Fruit fly (Drosophila melanogaster): ENCODE measurements around the gene Thor.

Thor gene

DNA sequence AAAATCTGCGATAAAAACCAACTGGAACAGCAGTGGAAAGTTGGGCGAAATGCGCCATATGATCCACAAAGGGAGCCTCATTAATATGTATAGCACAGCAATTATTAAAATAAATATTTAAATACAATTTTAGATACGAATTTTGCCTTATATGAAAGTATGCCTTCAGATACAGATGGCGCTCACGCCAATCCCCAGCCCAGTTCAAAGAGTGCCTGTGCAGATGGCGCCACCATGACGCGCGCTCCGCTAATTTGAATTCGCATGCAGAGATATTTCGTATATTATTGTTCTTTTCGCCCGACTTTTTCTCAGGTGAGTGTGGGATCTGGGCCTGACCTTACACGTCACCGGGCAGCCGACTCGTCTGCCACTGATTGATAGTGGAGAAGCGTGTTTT is 6.0 kb upstream of the Thor start, which contains the start of gene Pgant4 (continued):
- TF ChIP-seq wek (GFP tag; optimal IDR thresholded peaks at IDR 0.05): peak; percentile 18
- peak; percentile 39 for TF ChIP-seq CG30431 (GFP tag; optimal IDR thresholded peaks at IDR 0.05)
- peak; percentile 47 for TF ChIP-seq CG1233 (GFP tag; optimal IDR thresholded peaks at IDR 0.05)
- peak; percentile 53 for TF ChIP-seq CG1603 (tag; optimal IDR thresholded peaks at IDR 0.05)
- TF ChIP-seq gro (GFP tag; optimal IDR thresholded peaks at IDR 0.05): no peak
- no peak for TF ChIP-seq CG11398 (GFP tag; optimal IDR thresholded peaks at IDR 0.05)
- TF ChIP-seq CG17385 (GFP tag; optimal IDR thresholded peaks at IDR 0.05): no peak
- peak; percentile 57 for TF ChIP-seq CG30403 (GFP tag; optimal IDR thresholded peaks at IDR 0.05)
- peak; percentile 97 for TF ChIP-seq Dp (GFP tag; optimal IDR thresholded peaks at IDR 0.05)
- TF ChIP-seq HmgD (GFP tag; optimal IDR thresholded peaks at IDR 0.05): peak; percentile 1
- no peak for TF ChIP-seq en (GFP tag; optimal IDR thresholded peaks at IDR 0.05)
- TF ChIP-seq sd (tag; optimal IDR thresholded peaks at IDR 0.05): no peak
- peak; percentile 17 for TF ChIP-seq CG18764 (GFP tag; optimal IDR thresholded peaks at IDR 0.05)
- peak; percentile 52; the same call in 1 of the 3 replicates for TF ChIP-seq ase (GFP tag; IDR thresholded peaks at IDR 0.05)
- peak; percentile 25 for TF ChIP-seq CG2875 (GFP tag; optimal IDR thresholded peaks at IDR 0.05)
- peak; percentile 47 for TF ChIP-seq Bgb (GFP tag; IDR thresholded peaks at IDR 0.05; ENCODE audit: partially characterized antibody)
- TF ChIP-seq Dip3 (GFP tag; optimal IDR thresholded peaks at IDR 0.05): no peak
- TF ChIP-seq Rfx (GFP tag; IDR thresholded peaks at IDR 0.05): peak; percentile 88
- peak; percentile 38 for TF ChIP-seq CG17359 (tag; optimal IDR thresholded peaks at IDR 0.05)
- TF ChIP-seq eyg (GFP tag; optimal IDR thresholded peaks at IDR 0.05): no peak
- TF ChIP-seq bcd (GFP tag; optimal IDR thresholded peaks at IDR 0.05): peak; percentile 31
- no peak for TF ChIP-seq Sox102F (GFP tag; optimal IDR thresholded peaks at IDR 0.05)
- peak; percentile 65 for TF ChIP-seq CG5245 (GFP tag; optimal IDR thresholded peaks at IDR 0.05)
- TF ChIP-seq Atf6 (GFP tag; IDR thresholded peaks at IDR 0.05): peak; percentile 68
- no peak for TF ChIP-seq C15 (GFP tag; IDR thresholded peaks at IDR 0.05)
- TF ChIP-seq CG10209 (GFP tag; optimal IDR thresholded peaks at IDR 0.05): peak; percentile 37

dm6 chr2L:3475168-3475567 is 3.1 kb upstream of the Thor start:
- TF ChIP-seq D (optimal IDR thresholded peaks at IDR 0.05) (no peak), D (GFP tag; optimal IDR thresholded peaks at IDR 0.05) (no peak), CG13775 (GFP tag; optimal IDR thresholded peaks at IDR 0.05) (no peak), D19A (tag; optimal IDR thresholded peaks at IDR 0.05) (peak; percentile 30), CG15073 (GFP tag; optimal IDR thresholded peaks at IDR 0.05) (no peak)

dm6 chr2L:3475948-3476347 is 2.3 kb upstream of the Thor start:
- peak; percentile 76 for TF ChIP-seq HHEX (GFP tag; optimal IDR thresholded peaks at IDR 0.05)
- TF ChIP-seq al (GFP tag; IDR thresholded peaks at IDR 0.05): peak; percentile 46; the same call in 1 of the 2 replicates
- no peak for TF ChIP-seq nom (GFP tag; optimal IDR thresholded peaks at IDR 0.05)
- TF ChIP-seq abd-A (tag; optimal IDR thresholded peaks at IDR 0.05): no peak
- peak; percentile 49; the same call in 1 of the 2 replicates for TF ChIP-seq CG14014 (GFP tag; IDR thresholded peaks at IDR 0.05)
- no peak for TF ChIP-seq crp (GFP tag; optimal IDR thresholded peaks at IDR 0.05)
- no peak for TF ChIP-seq peb (GFP tag; IDR thresholded peaks at IDR 0.05)
- TF ChIP-seq chif (GFP tag; optimal IDR thresholded peaks at IDR 0.05): peak; percentile 25 to 34
- no peak for TF ChIP-seq CG3163 (GFP tag; optimal IDR thresholded peaks at IDR 0.05)
- peak; percentile 71 for TF ChIP-seq lilli (GFP tag; optimal IDR thresholded peaks at IDR 0.05)
- TF ChIP-seq Sry-β (GFP tag; optimal IDR thresholded peaks at IDR 0.05): no peak
- TF ChIP-seq row (GFP tag; IDR thresholded peaks at IDR 0.05): peak; percentile 82
- no peak for TF ChIP-seq CG2116 (GFP tag; optimal IDR thresholded peaks at IDR 0.05)
- TF ChIP-seq CG7963 (GFP tag; IDR thresholded peaks at IDR 0.05; ENCODE audit: partially characterized antibody): no peak
- TF ChIP-seq p53 (GFP tag; optimal IDR thresholded peaks at IDR 0.05): no peak
- 0 out of 3 replicates have a peak, but pooled peaks have one; percentile 32 for TF ChIP-seq ase (GFP tag; IDR thresholded peaks at IDR 0.05)
- no peak for TF ChIP-seq CG3838 (GFP tag; optimal IDR thresholded peaks at IDR 0.05)
- peak; percentile 66 for TF ChIP-seq Rfx (GFP tag; IDR thresholded peaks at IDR 0.05)
- TF ChIP-seq toy (GFP tag; IDR thresholded peaks at IDR 0.05): no peak
- no peak; the same call in 1 of the 2 replicates for TF ChIP-seq H2.0 (GFP tag; IDR thresholded peaks at IDR 0.05)
- TF ChIP-seq CG4707 (GFP tag; optimal IDR thresholded peaks at IDR 0.05): no peak
